Fruit fly (Drosophila melanogaster) whole organism, prepupa: ENCODE results near the gene Hph.

Experiments
- CG10631 ChIP-seq: fragments of 200-800 bp; sonication (Bioruptor generic); optimal IDR thresholded peaks from 2 replicates; lab custom pipeline; 2016; ENCODE audit warnings: missing biosample characterization, missing genetic modification characterization
- CG10669 ChIP-seq: fragments of 200-800 bp; sonication (Bioruptor generic); optimal IDR thresholded peaks from 3 replicates; lab custom pipeline; 2018; ENCODE audit warnings: missing biosample characterization, mild to moderate bottlenecking, missing genetic modification characterization, moderate library complexity
- CG11762 ChIP-seq: fragments of 200-800 bp; sonication (Bioruptor generic); optimal IDR thresholded peaks from 3 replicates; lab custom pipeline; 2016; ENCODE audit warnings: missing biosample characterization, missing genetic modification characterization; ENCODE audit not compliant: insufficient read depth
- CG15336 ChIP-seq: fragments of 200-800 bp; sonication (Bioruptor generic); IDR thresholded peaks from 2 replicates; pipeline ENCODE4 v1.3.6; 2022; ENCODE audit warnings: missing biosample characterization, missing genetic modification characterization
- CG16779 ChIP-seq: fragments of 200-800 bp; sonication (Bioruptor generic); optimal IDR thresholded peaks from 3 replicates; lab custom pipeline; 2017; ENCODE audit warnings: missing biosample characterization, mild to moderate bottlenecking, missing genetic modification characterization
- CG3032 ChIP-seq: fragments of 200-800 bp; optimal IDR thresholded peaks from 2 replicates; lab custom pipeline; 2019; ENCODE audit warnings: missing biosample characterization, mild to moderate bottlenecking, missing genetic modification characterization, moderate library complexity
- CG32006 ChIP-seq: fragments of 200-800 bp; sonication (Bioruptor generic); optimal IDR thresholded peaks from 3 replicates; lab custom pipeline; 2017; ENCODE audit warnings: missing biosample characterization, mild to moderate bottlenecking, missing genetic modification characterization
- CG34406 ChIP-seq: fragments of 200-800 bp; sonication (Bioruptor generic); optimal IDR thresholded peaks from 3 replicates; lab custom pipeline; 2016; ENCODE audit warnings: missing biosample characterization, missing genetic modification characterization
- CG4318 ChIP-seq: fragments of 200-800 bp; sonication (Bioruptor generic); optimal IDR thresholded peaks from 3 replicates; lab custom pipeline; 2017; ENCODE audit warnings: missing biosample characterization, mild to moderate bottlenecking, missing genetic modification characterization
- CG6276 ChIP-seq: fragments of 200-800 bp; sonication (Bioruptor generic); optimal IDR thresholded peaks from 2 replicates; lab custom pipeline; 2017; ENCODE audit warnings: missing biosample characterization, mild to moderate bottlenecking, missing genetic modification characterization
- CG7368 ChIP-seq: fragments of 200-800 bp; sonication (Bioruptor generic); optimal IDR thresholded peaks from 3 replicates; lab custom pipeline; 2016; ENCODE audit warnings: missing biosample characterization, missing genetic modification characterization
- CG8119 ChIP-seq: fragments of 200-800 bp; sonication (Bioruptor generic); IDR thresholded peaks from 3 replicates; pipeline ENCODE4 v1.3.6; 2022; ENCODE audit warnings: missing biosample characterization, missing genetic modification characterization
- CG8319 ChIP-seq: fragments of 200-800 bp; sonication (Bioruptor generic); optimal IDR thresholded peaks from 3 replicates; lab custom pipeline; 2016; ENCODE audit warnings: missing biosample characterization, missing genetic modification characterization
- CG8632 ChIP-seq: fragments of 200-800 bp; sonication (Bioruptor generic); optimal IDR thresholded peaks from 3 replicates; lab custom pipeline; 2016; ENCODE audit warnings: missing biosample characterization, missing genetic modification characterization
- CG9139 ChIP-seq: fragments of 200-800 bp; sonication (Bioruptor generic); optimal IDR thresholded peaks from 3 replicates; lab custom pipeline; 2017; ENCODE audit warnings: missing biosample characterization, mild to moderate bottlenecking, missing genetic modification characterization
- Eip78C ChIP-seq: fragments of 200-800 bp; sonication (Bioruptor generic); peaks from one replicate; lab custom pipeline; 2016; ENCODE audit warnings: missing biosample characterization, missing genetic modification characterization
- Eip93F ChIP-seq: fragments of 200-800 bp; sonication (Bioruptor generic); optimal IDR thresholded peaks from 2 replicates; lab custom pipeline; 2016; ENCODE audit warnings: missing biosample characterization, mild to moderate bottlenecking, missing genetic modification characterization
- Ets21C ChIP-seq: fragments of 200-800 bp; sonication (Bioruptor generic); optimal IDR thresholded peaks from 3 replicates; lab custom pipeline; 2016; ENCODE audit warnings: missing biosample characterization, missing genetic modification characterization
- Ets96B ChIP-seq: fragments of 200-800 bp; optimal IDR thresholded peaks from 2 replicates; lab custom pipeline; 2019; ENCODE audit warnings: missing biosample characterization, mild to moderate bottlenecking, missing genetic modification characterization, moderate library complexity
- Lpt ChIP-seq: fragments of 200-800 bp; sonication (Bioruptor generic); optimal IDR thresholded peaks from 3 replicates; lab custom pipeline; 2016; ENCODE audit warnings: missing biosample characterization, missing genetic modification characterization
- OdsH ChIP-seq: fragments of 200-800 bp; sonication (Bioruptor generic); optimal IDR thresholded peaks from 3 replicates; lab custom pipeline; 2016; ENCODE audit warnings: missing biosample characterization, missing genetic modification characterization
- Sox102F ChIP-seq: fragments of 200-800 bp; sonication (Bioruptor generic); optimal IDR thresholded peaks from 2 replicates; lab custom pipeline; 2016; ENCODE audit warnings: missing biosample characterization, mild to moderate bottlenecking, missing genetic modification characterization
- Sox15 ChIP-seq: fragments of 200-800 bp; sonication (Bioruptor generic); optimal IDR thresholded peaks from 3 replicates; lab custom pipeline; 2016; ENCODE audit warnings: missing biosample characterization, missing genetic modification characterization
- acj6 ChIP-seq: fragments of 200-800 bp; sonication (Bioruptor generic); optimal IDR thresholded peaks from 3 replicates; lab custom pipeline; 2016; ENCODE audit warnings: missing biosample characterization, missing genetic modification characterization
- dsx ChIP-seq: fragments of 200-800 bp; optimal IDR thresholded peaks from 3 replicates; lab custom pipeline; 2019; ENCODE audit warnings: missing biosample characterization, mild to moderate bottlenecking, missing genetic modification characterization, moderate library complexity; ENCODE audit not compliant: poor library complexity, severe bottlenecking
- eg ChIP-seq: fragments of 200-800 bp; sonication (Bioruptor generic); IDR thresholded peaks from 3 replicates; pipeline ENCODE4 v1.3.6; 2022; ENCODE audit warnings: missing biosample characterization, missing genetic modification characterization
- fd59A ChIP-seq: fragments of 200-800 bp; sonication (Bioruptor generic); optimal IDR thresholded peaks from 2 replicates; lab custom pipeline; 2017; ENCODE audit warnings: missing biosample characterization, mild to moderate bottlenecking, missing genetic modification characterization, missing genetic modification reagents
- net ChIP-seq: fragments of 200-800 bp; sonication (Bioruptor generic); optimal IDR thresholded peaks from 3 replicates; lab custom pipeline; 2016; ENCODE audit warnings: missing biosample characterization, missing genetic modification characterization
- salr ChIP-seq, 2 experiments: fragments of 200-800 bp; sonication (Bioruptor generic); optimal IDR thresholded peaks; 3 replicates each; lab custom pipeline; 2016 to 2018; ENCODE audit warnings: missing biosample characterization in 2 of 2, missing genetic modification characterization in 2 of 2, mild to moderate bottlenecking in 1 of 2
- ss ChIP-seq, 2 experiments: fragments of 200-800 bp; sonication (Bioruptor generic); optimal IDR thresholded peaks; 2 replicates in 1 of 2; 3 replicates in 1 of 2; lab custom pipeline; 2017 to 2018; ENCODE audit warnings: mild to moderate bottlenecking in 2 of 2, missing biosample characterization in 2 of 2, missing genetic modification characterization in 2 of 2, moderate library complexity in 1 of 2
- svp ChIP-seq: fragments of 200-800 bp; sonication (Bioruptor generic); peaks from one replicate; lab custom pipeline; 2016; ENCODE audit warnings: missing biosample characterization, missing genetic modification characterization
- topi ChIP-seq: fragments of 200-800 bp; sonication (Bioruptor generic); optimal IDR thresholded peaks from 3 replicates; lab custom pipeline; 2016; ENCODE audit warnings: missing biosample characterization, missing genetic modification characterization
- vri ChIP-seq: fragments of 200-800 bp; sonication (Bioruptor generic); optimal IDR thresholded peaks from 3 replicates; lab custom pipeline; 2016; ENCODE audit warnings: missing biosample characterization, mild to moderate bottlenecking, missing genetic modification characterization

The Hph gene

DNA sequence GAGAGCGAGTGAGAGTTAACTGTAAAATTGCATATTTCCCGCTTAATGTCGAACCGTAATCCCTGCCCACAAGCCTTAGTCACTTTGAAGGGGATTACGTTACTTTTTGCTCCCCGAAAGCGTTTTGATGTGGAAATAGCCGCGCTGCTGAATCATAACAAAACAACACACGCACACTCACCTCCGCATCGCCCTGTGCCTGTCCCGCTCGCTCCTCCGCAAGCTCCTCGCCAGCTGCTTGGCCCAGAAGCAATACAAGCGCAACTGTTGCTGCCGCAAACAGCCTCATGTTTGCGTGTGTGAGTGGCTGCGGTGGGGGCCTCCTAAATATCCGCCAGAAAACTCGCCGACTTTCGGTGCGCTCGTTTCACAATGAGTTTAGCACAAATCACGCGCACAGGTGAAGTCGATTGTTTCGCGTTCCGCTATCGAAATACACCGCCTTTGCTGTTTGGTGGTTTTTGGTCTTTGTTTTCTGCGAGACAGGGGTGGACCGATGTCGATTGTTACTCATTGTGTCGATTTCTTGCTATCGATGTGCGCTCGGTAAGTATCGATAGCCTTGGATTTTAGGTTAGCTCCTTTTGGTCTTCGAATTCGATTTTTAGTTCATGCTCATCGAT lies 5.5 kb upstream of the Hph start, which contains the start of gene CtsF (continued):
- TF ChIP-seq CG7368 (GFP tag; lab: Kevin White, UChicago) (no peak), Lpt (GFP tag; lab: Kevin White, UChicago) (no peak), topi (GFP tag; lab: Kevin White, UChicago) (peak; percentile 9), CG3032 (tag; lab: Kevin White, UChicago) (peak; percentile 6), Ets21C (GFP tag; lab: Kevin White, UChicago) (no peak), CG8119 (GFP tag; lab: Robert Waterston, UW) (no peak), fd59A (no peak), CG9139 (GFP tag; lab: Kevin White, UChicago) (no peak), CG6276 (GFP tag; lab: Kevin White, UChicago) (no peak), net (no peak), CG16779 (no peak), CG10631 (GFP tag; lab: Kevin White, UChicago) (no peak), eg (GFP tag; lab: Robert Waterston, UW) (0 out of 3 replicates have a peak, but pooled peaks have one; percentile 9), Ets96B (no peak), salr (GFP tag; optimal IDR thresholded peaks at IDR 0.05; lab: Kevin White, UChicago) (no peak), CG10669 (no peak), CG34406 (GFP tag; lab: Kevin White, UChicago) (no peak), ss (GFP tag; optimal IDR thresholded peaks at IDR 0.05; lab: Kevin White, UChicago) (peak; percentile 28 to 63), Sox102F (GFP tag; lab: Kevin White, UChicago) (peak; percentile 36), acj6 (GFP tag; lab: Kevin White, UChicago) (no peak), dsx (GFP tag; lab: Kevin White, UChicago) (peak; percentile 16), CG8319 (GFP tag; lab: Kevin White, UChicago) (no peak), svp (GFP tag; lab: Kevin White, UChicago) (peak; percentile 66), Sox15 (GFP tag; lab: Kevin White, UChicago) (no peak), CG15336 (GFP tag; lab: Robert Waterston, UW) (peak; percentile 32; the same call in 1 of the 2 replicates), CG4318 (no peak)

DNA sequence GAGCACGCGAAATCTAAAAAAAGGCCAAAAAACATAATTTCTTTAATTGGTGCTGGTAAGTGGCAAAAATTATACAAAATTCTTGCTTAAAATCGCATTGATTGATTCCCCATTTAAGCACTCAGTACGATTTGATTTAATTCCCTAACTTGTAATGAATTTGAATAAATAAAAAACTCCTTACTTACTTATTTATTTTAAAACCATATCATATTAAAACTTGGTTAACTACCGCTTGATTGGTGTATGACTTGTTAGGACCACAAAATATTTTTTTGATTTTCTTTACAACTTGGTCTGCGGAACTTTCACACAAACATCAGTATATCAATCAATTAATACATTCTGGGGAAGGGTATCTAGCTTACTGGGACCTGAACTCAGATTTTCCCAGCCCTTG lies 4.0 kb upstream of the Hph start, which contains the start of gene CG1113:
TSS of gene CG1113 (plus strand) at position 301 of the 400 bp plus-strand sequence.
- TF ChIP-seq CG11762 (GFP tag; lab: Kevin White, UChicago) (no peak), Eip78C (GFP tag; lab: Kevin White, UChicago) (peak; percentile 46), Sox15 (GFP tag; lab: Kevin White, UChicago) (no peak), OdsH (GFP tag; lab: Kevin White, UChicago) (no peak), Eip93F (GFP tag; lab: Kevin White, UChicago) (no peak), CG8319 (GFP tag; lab: Kevin White, UChicago) (no peak)

DNA sequence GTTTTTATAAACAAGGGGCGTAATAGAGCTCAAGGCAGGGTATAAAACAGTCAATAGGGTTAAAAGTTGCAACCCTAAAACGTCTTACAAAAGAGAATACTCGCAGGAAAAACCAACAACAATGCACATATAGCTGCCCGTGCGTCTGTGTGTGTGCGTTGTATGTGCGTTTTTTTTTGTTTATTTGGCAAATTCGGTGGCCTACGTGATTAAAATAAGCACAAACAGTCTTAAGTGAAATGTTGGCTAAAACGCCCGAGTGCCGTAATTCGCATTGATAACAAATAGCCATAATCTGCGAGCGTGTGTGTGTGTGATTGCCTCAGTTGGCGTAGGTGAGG lies 280 bp downstream of the Hph start:
- TF ChIP-seq vri (GFP tag; lab: Kevin White, UChicago): peak; percentile 80
- no peak for TF ChIP-seq CG7368 (GFP tag; lab: Kevin White, UChicago)
- TF ChIP-seq, all 60 proteins: peak for 1

DNA sequence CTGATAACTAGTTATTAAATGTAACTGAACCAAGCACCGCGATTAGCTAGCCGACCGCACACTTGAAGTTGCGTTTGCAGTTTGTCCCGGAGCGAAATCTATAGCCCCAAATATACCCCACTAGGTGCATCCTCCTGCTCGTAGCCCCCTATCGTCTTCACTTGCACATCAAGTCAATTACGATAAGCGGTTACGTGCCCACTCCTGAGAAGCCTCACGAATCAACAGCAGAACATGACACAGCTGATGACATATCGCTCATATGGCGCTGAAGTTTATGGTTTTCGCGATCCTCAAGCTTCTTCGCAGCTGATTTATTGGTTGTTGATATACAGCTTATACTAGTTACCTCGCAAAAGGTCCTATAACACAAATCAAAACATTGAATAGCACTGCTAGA lies 4.4 kb downstream of the Hph start:
- peak in 1 of 2 experiments; percentile 6 for TF ChIP-seq ss (GFP tag; optimal IDR thresholded peaks at IDR 0.05; lab: Kevin White, UChicago)
- no peak for TF ChIP-seq CG7368 (GFP tag; lab: Kevin White, UChicago)
- TF ChIP-seq CG34406 (GFP tag; lab: Kevin White, UChicago): no peak
- no peak for TF ChIP-seq CG32006 (GFP tag; lab: Kevin White, UChicago)
- 0 out of 3 replicates have a peak, but pooled peaks have one; percentile 7 for TF ChIP-seq eg (GFP tag; lab: Robert Waterston, UW)
- TF ChIP-seq Eip78C (GFP tag; lab: Kevin White, UChicago): peak; percentile 30
- peak; percentile 73 for TF ChIP-seq vri (GFP tag; lab: Kevin White, UChicago)
- peak; percentile 81 for TF ChIP-seq svp (GFP tag; lab: Kevin White, UChicago)
- TF ChIP-seq Ets21C (GFP tag; lab: Kevin White, UChicago): no peak
- TF ChIP-seq CG8632 (GFP tag; lab: Kevin White, UChicago): no peak
